Worm (Caenorhabditis elegans) whole organism, L4 larva: ENCODE measurements around the gene C54C6.5.

Experiments
- R02D3.7 ChIP-seq: fragments of 150-350 bp; sonication (generic microtip); optimal IDR thresholded peaks from 3 replicates; lab custom pipeline; 2014; ENCODE audit warnings: missing biosample characterization, missing genetic modification characterization
- Y48G9A.11 ChIP-seq: fragments of 200-800 bp; sonication (Bioruptor generic); IDR thresholded peaks from 2 replicates; pipeline ENCODE4 v1.3.6; 2022; ENCODE audit warnings: missing genetic modification reagents, missing genetic modification characterization, missing compliant biosample characterization
- aha-1 ChIP-seq: fragments of 150-350 bp; peaks from one replicate; lab custom pipeline; 2014; ENCODE audit warnings: missing biosample characterization, missing genetic modification characterization
- ceh-32 ChIP-seq: sonication (generic microtip); optimal IDR thresholded peaks from 2 replicates; lab custom pipeline; 2016; ENCODE audit warnings: mild to moderate bottlenecking, missing genetic modification characterization, missing compliant biosample characterization; ENCODE audit not compliant: poor library complexity
- ctbp-1 ChIP-seq: fragments of 200-800 bp; sonication (Bioruptor generic); IDR thresholded peaks from 2 replicates; pipeline ENCODE4 v1.3.6; 2022; ENCODE audit warnings: missing genetic modification reagents, missing genetic modification characterization, missing compliant biosample characterization
- daf-16 ChIP-seq, 3 experiments: sonication (generic microtip); optimal IDR thresholded peaks; 2 replicates each; lab custom pipeline; 2016 to 2017; ENCODE audit warnings: missing genetic modification characterization in 3 of 3, missing genetic modification reagents in 3 of 3, mild to moderate bottlenecking in 2 of 3, missing compliant biosample characterization in 2 of 3, missing biosample characterization in 1 of 3, moderate library complexity in 1 of 3
- dmd-6 ChIP-seq: fragments of 200-800 bp; sonication (Bioruptor generic); IDR thresholded peaks from 2 replicates; pipeline ENCODE4 v1.3.6; 2022; ENCODE audit warnings: missing genetic modification reagents, missing genetic modification characterization, missing compliant biosample characterization
- dmd-9 ChIP-seq: fragments of 200-800 bp; sonication (Bioruptor generic); IDR thresholded peaks from 2 replicates; pipeline ENCODE4 v1.3.6; 2022; ENCODE audit warnings: missing genetic modification reagents, missing genetic modification characterization, missing compliant biosample characterization
- dve-1 ChIP-seq: sonication (generic microtip); optimal IDR thresholded peaks from 2 replicates; lab custom pipeline; 2017; ENCODE audit warnings: antibody characterized with exemption, mild to moderate bottlenecking, missing genetic modification characterization, missing compliant biosample characterization; ENCODE audit not compliant: insufficient read depth
- egl-27 ChIP-seq: sonication (generic microtip); optimal IDR thresholded peaks from 3 replicates; lab custom pipeline; 2017; ENCODE audit warnings: missing biosample characterization, missing genetic modification reagents, missing genetic modification characterization
- egl-43 ChIP-seq: fragments of 200-800 bp; sonication (Bioruptor generic); IDR thresholded peaks from 2 replicates; pipeline ENCODE4 v1.3.6; 2022; ENCODE audit warnings: missing genetic modification reagents, missing genetic modification characterization, missing compliant biosample characterization
- fkh-10 ChIP-seq: fragments of 150-350 bp; optimal IDR thresholded peaks from 2 replicates; lab custom pipeline; 2014; ENCODE audit warnings: missing biosample characterization, missing genetic modification reagents, missing genetic modification characterization
- gei-8 ChIP-seq: fragments of 200-800 bp; sonication (Bioruptor generic); optimal IDR thresholded peaks from 2 replicates; lab custom pipeline; 2018; ENCODE audit warnings: mild to moderate bottlenecking, missing genetic modification characterization, missing compliant biosample characterization
- hlh-11 ChIP-seq: fragments of 200-800 bp; sonication (Bioruptor generic); optimal IDR thresholded peaks from 2 replicates; lab custom pipeline; 2018; ENCODE audit warnings: mild to moderate bottlenecking, missing genetic modification characterization, missing compliant biosample characterization
- hlh-30 ChIP-seq: sonication (generic microtip); optimal IDR thresholded peaks from 2 replicates; lab custom pipeline; 2017; ENCODE audit warnings: antibody characterized with exemption, mild to moderate bottlenecking, missing genetic modification characterization, missing compliant biosample characterization; ENCODE audit not compliant: insufficient read depth
- lim-7 ChIP-seq: fragments of 200-800 bp; sonication (Bioruptor generic); IDR thresholded peaks from 2 replicates; pipeline ENCODE4 v1.3.6; 2022; ENCODE audit warnings: missing genetic modification characterization, missing compliant biosample characterization
- lin-1 ChIP-seq: fragments of 200-800 bp; sonication (Bioruptor generic); IDR thresholded peaks from 2 replicates; pipeline ENCODE4 v1.3.6; 2022; ENCODE audit warnings: missing genetic modification reagents, missing genetic modification characterization, missing compliant biosample characterization
- lin-13 ChIP-seq: fragments of 150-350 bp; optimal IDR thresholded peaks from 2 replicates; lab custom pipeline; 2014; ENCODE audit warnings: missing biosample characterization, missing genetic modification reagents, missing genetic modification characterization
- lin-15B ChIP-seq: fragments of 150-350 bp; sonication (generic microtip); optimal IDR thresholded peaks from 3 replicates; lab custom pipeline; 2014; ENCODE audit warnings: missing biosample characterization, missing genetic modification characterization
- lin-38 ChIP-seq: fragments of 200-800 bp; sonication (Bioruptor generic); IDR thresholded peaks from 2 replicates; pipeline ENCODE4 v1.3.6; 2022; ENCODE audit warnings: missing genetic modification reagents, missing genetic modification characterization, missing compliant biosample characterization
- lsy-2 ChIP-seq, 2 experiments: fragments of 150-350 bp in 1 of 2; sonication (generic microtip) in 1 of 2; optimal IDR thresholded peaks; 2 replicates each; lab custom pipeline; 2014 to 2017; ENCODE audit warnings: missing biosample characterization in 2 of 2, missing genetic modification characterization in 2 of 2
- mdl-1 ChIP-seq, 2 experiments: fragments of 150-350 bp in 1 of 2; sonication (generic microtip) in 1 of 2; optimal IDR thresholded peaks; 2 replicates each; lab custom pipeline; 2014 to 2017; ENCODE audit warnings: missing biosample characterization in 2 of 2, missing genetic modification characterization in 2 of 2
- mep-1 ChIP-seq: fragments of 150-350 bp; sonication (generic microtip); optimal IDR thresholded peaks from 3 replicates; lab custom pipeline; 2014; ENCODE audit warnings: missing biosample characterization, missing genetic modification characterization
- mxl-2 ChIP-seq: fragments of 200-800 bp; sonication (Bioruptor generic); conservative IDR thresholded peaks from 2 replicates; pipeline ENCODE4 v1.3.6; 2022; ENCODE audit warnings: missing genetic modification reagents, missing genetic modification characterization, missing compliant biosample characterization
- mxl-3 ChIP-seq: fragments of 200-800 bp; sonication (Bioruptor generic); optimal IDR thresholded peaks from 2 replicates; lab custom pipeline; 2018; ENCODE audit warnings: mild to moderate bottlenecking, missing genetic modification characterization, missing compliant biosample characterization
- nhr-102 ChIP-seq: sonication (generic microtip); optimal IDR thresholded peaks from 2 replicates; lab custom pipeline; 2016; ENCODE audit warnings: mild to moderate bottlenecking, missing genetic modification characterization, moderate library complexity, missing compliant biosample characterization
- nhr-11 ChIP-seq: fragments of 150-350 bp; optimal IDR thresholded peaks from 2 replicates; lab custom pipeline; 2014; ENCODE audit warnings: missing biosample characterization, missing genetic modification characterization
- nhr-111 ChIP-seq: fragments of 200-800 bp; sonication (Bioruptor generic); optimal IDR thresholded peaks from 2 replicates; lab custom pipeline; 2018; ENCODE audit warnings: mild to moderate bottlenecking, missing genetic modification characterization, missing compliant biosample characterization
- nhr-237 ChIP-seq: sonication (generic microtip); optimal IDR thresholded peaks from 2 replicates; lab custom pipeline; 2017; ENCODE audit warnings: missing biosample characterization, missing genetic modification characterization
- nhr-28 ChIP-seq: fragments of 150-350 bp; optimal IDR thresholded peaks from 2 replicates; lab custom pipeline; 2014; ENCODE audit warnings: missing biosample characterization, missing genetic modification characterization
- nhr-48 ChIP-seq: sonication (generic microtip); optimal IDR thresholded peaks from 2 replicates; lab custom pipeline; 2016; ENCODE audit warnings: mild to moderate bottlenecking, missing genetic modification characterization, missing compliant biosample characterization
- nhr-6 ChIP-seq: fragments of 150-350 bp; optimal IDR thresholded peaks from 2 replicates; lab custom pipeline; 2014; ENCODE audit warnings: missing biosample characterization, missing genetic modification characterization
- php-3 ChIP-seq: fragments of 200-800 bp; sonication (Bioruptor generic); IDR thresholded peaks from 2 replicates; pipeline ENCODE4 v1.3.6; 2022; ENCODE audit warnings: missing genetic modification reagents, missing genetic modification characterization, missing compliant biosample characterization
- pqm-1 ChIP-seq: sonication (generic microtip); optimal IDR thresholded peaks from 2 replicates; lab custom pipeline; 2017; ENCODE audit warnings: missing biosample characterization, missing genetic modification characterization
- saeg-2 ChIP-seq: fragments of 200-800 bp; sonication (Bioruptor generic); IDR thresholded peaks from 2 replicates; pipeline ENCODE4 v1.3.6; 2022; ENCODE audit warnings: missing genetic modification reagents, missing genetic modification characterization, missing compliant biosample characterization
- skn-1 ChIP-seq: fragments of 150-350 bp; optimal IDR thresholded peaks from 2 replicates; lab custom pipeline; 2014; ENCODE audit warnings: missing biosample characterization, missing genetic modification characterization
- snpc-1.2 ChIP-seq: fragments of 200-800 bp; sonication (Bioruptor generic); IDR thresholded peaks from 2 replicates; pipeline ENCODE4 v1.3.6; 2022; ENCODE audit warnings: missing genetic modification reagents, missing genetic modification characterization, missing compliant biosample characterization
- spr-3 ChIP-seq: fragments of 200-800 bp; sonication (Bioruptor generic); optimal IDR thresholded peaks from 2 replicates; lab custom pipeline; 2018; ENCODE audit warnings: mild to moderate bottlenecking, missing genetic modification characterization, missing compliant biosample characterization
- unc-62 ChIP-seq, 3 experiments: fragments of 150-350 bp in 1 of 3; sonication (generic microtip); optimal IDR thresholded peaks in 2 of 3; peaks in 1 of 3; 1 replicate in 1 of 3; 2 replicates in 2 of 3; lab custom pipeline; 2014 to 2017; ENCODE audit warnings: missing biosample characterization in 3 of 3, missing genetic modification characterization in 3 of 3, missing genetic modification reagents in 3 of 3, missing genotype in 1 of 3
- vab-7 ChIP-seq: fragments of 200-800 bp; sonication (Bioruptor generic); IDR thresholded peaks from 2 replicates; pipeline ENCODE4 v1.3.6; 2022; ENCODE audit warnings: missing genetic modification reagents, missing genetic modification characterization, missing compliant biosample characterization
- zfp-3 ChIP-seq: fragments of 200-800 bp; sonication (Bioruptor generic); conservative IDR thresholded peaks from 2 replicates; pipeline ENCODE4 v1.3.6; 2022; ENCODE audit warnings: missing genetic modification reagents, missing genetic modification characterization, missing compliant biosample characterization
- ztf-11 ChIP-seq: fragments of 150-350 bp; optimal IDR thresholded peaks from 2 replicates; lab custom pipeline; 2014; ENCODE audit warnings: missing biosample characterization, missing genetic modification characterization

The C54C6.5 gene

ce11 chrIII:3528342-3528741, 21.3 kb downstream of the C54C6.5 start, which contains the start of gene rpl-37:
rpl-37 (plus strand) TSS chrIII:3528642.
- no peak for TF ChIP-seq dmd-9 (GFP tag; lab: Robert Waterston, UW)
- no peak for TF ChIP-seq lin-15B (tag; lab: Kevin White, UChicago)
- no peak for TF ChIP-seq daf-16 (GFP tag; optimal IDR thresholded peaks at IDR 0.05; lab: Kevin White, UChicago)
- no peak for TF ChIP-seq daf-16 (tag; optimal IDR thresholded peaks at IDR 0.05; lab: Kevin White, UChicago)
- no peak for TF ChIP-seq mxl-3 (GFP tag; lab: Kevin White, UChicago)
- TF ChIP-seq egl-43 (GFP tag; lab: Robert Waterston, UW) = no peak
- no peak for TF ChIP-seq fkh-10 (GFP tag; lab: Kevin White, UChicago)

ce11 chrIII:3523363-3523762, 26.3 kb downstream of the C54C6.5 start:
- no peak for TF ChIP-seq saeg-2 (GFP tag; lab: Robert Waterston, UW)
- no peak for TF ChIP-seq lsy-2 (tag; optimal IDR thresholded peaks at IDR 0.05; lab: Kevin White, UChicago)
- TF ChIP-seq zfp-3 (GFP tag; lab: Robert Waterston, UW) = no peak
- TF ChIP-seq hlh-11 (tag; lab: Kevin White, UChicago) = no peak
- TF ChIP-seq php-3 (GFP tag; lab: Robert Waterston, UW) = no peak
- no peak for TF ChIP-seq egl-27 (tag; lab: Kevin White, UChicago)
- TF ChIP-seq unc-62 (GFP tag; optimal IDR thresholded peaks at IDR 0.05 in 1 of 2; lab: Kevin White, UChicago) = peak in 1 of 2 experiments; percentile 97
- no peak for TF ChIP-seq unc-62 (tag; optimal IDR thresholded peaks at IDR 0.05; lab: Kevin White, UChicago)
- no peak for TF ChIP-seq Y48G9A.11

- TF ChIP-seq ztf-11 (tag; lab: Kevin White, UChicago) (no peak), lsy-2 (tag; optimal IDR thresholded peaks at IDR 0.05; lab: Kevin White, UChicago) (peak in 1 of 2 experiments; percentile 18), aha-1 (peak; percentile 71), nhr-237 (tag; lab: Kevin White, UChicago) (no peak), mdl-1 (tag; optimal IDR thresholded peaks at IDR 0.05; lab: Kevin White, UChicago) (peak in 1 of 2 experiments; percentile 52), nhr-6 (tag; lab: Kevin White, UChicago) (no peak), php-3 (GFP tag; lab: Robert Waterston, UW) (peak; percentile 52; the same call in 1 of the 2 replicates), lin-1 (GFP tag; lab: Robert Waterston, UW) (0 out of 2 replicates have a peak, but pooled peaks have one; percentile 50), spr-3 (GFP tag; lab: Kevin White, UChicago) (no peak), mxl-3 (GFP tag; lab: Kevin White, UChicago) (peak; percentile 79), lim-7 (GFP tag; lab: Robert Waterston, UW) (no peak), vab-7 (no peak), snpc-1.2 (no peak), nhr-102 (tag; lab: Kevin White, UChicago) (peak; percentile 20), lin-13 (GFP tag; lab: Kevin White, UChicago) (no peak), hlh-30 (peak; percentile 61), skn-1 (no peak), nhr-111 (GFP tag; lab: Kevin White, UChicago) (no peak), nhr-28 (peak; percentile 65), nhr-11 (tag; lab: Kevin White, UChicago) (no peak), mxl-2 (GFP tag; lab: Robert Waterston, UW) (0 out of 2 replicates have a peak, but pooled peaks have one; percentile 21), gei-8 (GFP tag; lab: Kevin White, UChicago) (no peak), lin-38 (GFP tag; lab: Robert Waterston, UW) (no peak), nhr-48 (tag; lab: Kevin White, UChicago) (peak; percentile 77), daf-16 (GFP tag; optimal IDR thresholded peaks at IDR 0.05; lab: Kevin White, UChicago) (no peak), daf-16 (tag; optimal IDR thresholded peaks at IDR 0.05; lab: Kevin White, UChicago) (peak; percentile 67), ctbp-1 (no peak), dmd-6 (peak; percentile 92), R02D3.7 (no peak), dve-1 (tag; lab: Kevin White, UChicago) (peak; percentile 85), mep-1 (tag; lab: Kevin White, UChicago) (no peak), pqm-1 (tag; lab: Kevin White, UChicago) (peak; percentile 55), egl-27 (tag; lab: Kevin White, UChicago) (no peak), ceh-32 (tag; lab: Kevin White, UChicago) (no peak), hlh-11 (tag; lab: Kevin White, UChicago) (peak; percentile 74)
These were observed 29.2 kb downstream of the C54C6.5 start for ce11 chrIII:3520417-3520816.
